Fruit fly (Drosophila melanogaster): ENCODE data around the gene CG43394.

DNA sequence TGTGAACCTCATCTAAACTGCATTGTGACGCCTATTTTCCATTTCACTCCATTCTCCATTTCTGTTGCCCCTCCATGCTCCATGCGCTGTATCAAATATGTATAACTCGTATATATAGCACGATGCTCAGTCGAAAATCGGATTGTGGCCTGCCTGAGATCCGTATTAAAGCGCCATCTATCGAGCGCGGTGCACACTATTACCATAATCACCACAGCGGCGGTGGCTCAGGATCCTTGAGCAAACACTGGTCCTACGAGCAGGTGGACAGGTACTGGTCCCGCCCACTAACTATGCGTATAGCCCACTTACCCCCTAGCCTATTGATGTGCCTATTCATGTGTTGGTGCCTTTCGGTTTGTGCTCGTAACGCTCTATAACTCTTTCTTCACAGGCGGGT lies 39.5 kb downstream of the CG43394 start:
- no peak for TF ChIP-seq Meics (GFP tag; optimal IDR thresholded peaks at IDR 0.05)
- no peak for TF ChIP-seq Six4 (GFP tag; optimal IDR thresholded peaks at IDR 0.05)
- no peak for TF ChIP-seq wor (GFP tag; IDR thresholded peaks at IDR 0.05)
- TF ChIP-seq CG13424 (tag; optimal IDR thresholded peaks at IDR 0.05), result no peak
- no peak for TF ChIP-seq CG2199 (GFP tag; IDR thresholded peaks at IDR 0.05)
- no peak for TF ChIP-seq Atf3 (GFP tag; optimal IDR thresholded peaks at IDR 0.05)
- TF ChIP-seq CG7963 (GFP tag; IDR thresholded peaks at IDR 0.05; ENCODE audit: partially characterized antibody), result no peak
- no peak for TF ChIP-seq Nf-YC (tag; optimal IDR thresholded peaks at IDR 0.05)
- no peak for TF ChIP-seq wek (GFP tag; optimal IDR thresholded peaks at IDR 0.05)
- no peak for TF ChIP-seq ab (GFP tag; optimal IDR thresholded peaks at IDR 0.05)
- no peak for TF ChIP-seq pfk (GFP tag; optimal IDR thresholded peaks at IDR 0.05)
- TF ChIP-seq ken (GFP tag; IDR thresholded peaks at IDR 0.05), result no peak
- TF ChIP-seq eve (GFP tag; optimal IDR thresholded peaks at IDR 0.05), result no peak

Data from whole organism, embryonic.